4 fruit fly cellular contexts compared by ENCODE assay signal in genomic region chr3R:13992126-13992535, dm6.
TF ChIP-seq lines count a peak whose summit lies in the region.

No protein-coding gene starts in this region.

- no peak for TF ChIP-seq CTCF in whole organism, embryonic (GFP tag; optimal IDR thresholded peaks at IDR 0.05; lab: Kevin White, UChicago)

TF ChIP-seq in whole organism, embryonic, 481 proteins besides CTCF, POLR2A, EP300 and RAD21 (continues in another document):
- TF ChIP-seq gfzf (GFP tag; optimal IDR thresholded peaks at IDR 0.05; lab: Kevin White, UChicago) (no peak), ci (GFP tag; IDR thresholded peaks at IDR 0.05; lab: Robert Waterston, UW) (no peak), Pdp1 (GFP tag; optimal IDR thresholded peaks at IDR 0.05; lab: Kevin White, UChicago) (peak in 1 of 2 experiments; percentile 91), peb (GFP tag; IDR thresholded peaks at IDR 0.05; lab: Robert Waterston, UW) (no peak), Stat92E (GFP tag; optimal IDR thresholded peaks at IDR 0.05; lab: Kevin White, UChicago) (no peak), CG1024 (GFP tag; IDR thresholded peaks at IDR 0.05; lab: Robert Waterston, UW) (no peak), CG4360 (GFP tag; IDR thresholded peaks at IDR 0.05; lab: Robert Waterston, UW) (no peak), CG33213 (GFP tag; optimal IDR thresholded peaks at IDR 0.05; lab: Kevin White, UChicago) (no peak), Aef1 (GFP tag; IDR thresholded peaks at IDR 0.05; lab: Robert Waterston, UW) (no peak), ap (GFP tag; IDR thresholded peaks at IDR 0.05; lab: Robert Waterston, UW) (no peak), insv (GFP tag; optimal IDR thresholded peaks at IDR 0.05; lab: Kevin White, UChicago) (no peak), CG6175 (GFP tag; IDR thresholded peaks at IDR 0.05; lab: Robert Waterston, UW) (peak; percentile 31; the same call in 1 of the 3 replicates), BEAF-32 (GFP tag; optimal IDR thresholded peaks at IDR 0.05; lab: Kevin White, UChicago) (no peak), vvl (GFP tag; IDR thresholded peaks at IDR 0.05; lab: Robert Waterston, UW) (0 out of 2 replicates have a peak, but pooled peaks have one; percentile 29), sqz (GFP tag; optimal IDR thresholded peaks at IDR 0.05; lab: Kevin White, UChicago) (peak; percentile 58), dysf (GFP tag; IDR thresholded peaks at IDR 0.05; lab: Robert Waterston, UW) (no peak), Med (GFP tag; lab: Kevin White, UChicago) (peak; percentile 19), CG34224 (GFP tag; IDR thresholded peaks at IDR 0.05; lab: Robert Waterston, UW; ENCODE audit: partially characterized antibody) (no peak), caup (GFP tag; optimal IDR thresholded peaks at IDR 0.05; lab: Kevin White, UChicago; ENCODE audit: severe bottlenecking) (no peak), Tbp (GFP tag; optimal IDR thresholded peaks at IDR 0.05; lab: Kevin White, UChicago) (no peak), CG18011 (GFP tag; optimal IDR thresholded peaks at IDR 0.05; lab: Kevin White, UChicago) (no peak), CG10462 (GFP tag; optimal IDR thresholded peaks at IDR 0.05; lab: Kevin White, UChicago) (no peak), Drgx (GFP tag; IDR thresholded peaks at IDR 0.05; lab: Robert Waterston, UW) (peak; percentile 51)

TF ChIP-seq in whole organism, prepupa, 60 proteins besides CTCF, POLR2A, EP300 and RAD21:
- TF ChIP-seq net (GFP tag; optimal IDR thresholded peaks at IDR 0.05; lab: Kevin White, UChicago) (peak; percentile 39), Blimp-1 (GFP tag; optimal IDR thresholded peaks at IDR 0.05; lab: Kevin White, UChicago) (peak; percentile 37), CG6276 (GFP tag; optimal IDR thresholded peaks at IDR 0.05; lab: Kevin White, UChicago) (peak; percentile 71), CG6808 (GFP tag; optimal IDR thresholded peaks at IDR 0.05; lab: Kevin White, UChicago) (no peak), CG11902 (GFP tag; optimal IDR thresholded peaks at IDR 0.05; lab: Kevin White, UChicago) (no peak), CG15336 (GFP tag; IDR thresholded peaks at IDR 0.05; lab: Robert Waterston, UW) (peak; percentile 54; the same call in 1 of the 2 replicates), Lpt (GFP tag; optimal IDR thresholded peaks at IDR 0.05; lab: Kevin White, UChicago) (peak; percentile 29), CG16779 (tag; optimal IDR thresholded peaks at IDR 0.05; lab: Kevin White, UChicago) (no peak), CG8119 (GFP tag; IDR thresholded peaks at IDR 0.05; lab: Robert Waterston, UW) (peak; percentile 72), Eip93F (GFP tag; optimal IDR thresholded peaks at IDR 0.05; lab: Kevin White, UChicago) (peak; percentile 5), Eip78C (GFP tag; lab: Kevin White, UChicago) (peak; percentile 56), eg (GFP tag; IDR thresholded peaks at IDR 0.05; lab: Robert Waterston, UW) (peak; percentile 78), topi (GFP tag; optimal IDR thresholded peaks at IDR 0.05; lab: Kevin White, UChicago) (no peak), salr (GFP tag; optimal IDR thresholded peaks at IDR 0.05; lab: Kevin White, UChicago) (no peak), vri (GFP tag; optimal IDR thresholded peaks at IDR 0.05; lab: Kevin White, UChicago) (peak; percentile 76), CG6854 (GFP tag; optimal IDR thresholded peaks at IDR 0.05; lab: Kevin White, UChicago) (peak; percentile 73), CG3032 (tag; optimal IDR thresholded peaks at IDR 0.05; lab: Kevin White, UChicago) (no peak), CG6163 (GFP tag; IDR thresholded peaks at IDR 0.05; lab: Robert Waterston, UW) (peak; percentile 60; the same call in 2 of the 3 replicates), CG6792 (GFP tag; optimal IDR thresholded peaks at IDR 0.05; lab: Kevin White, UChicago) (no peak)

TF ChIP-seq in whole organism, pupa, 21 proteins besides CTCF, POLR2A, EP300 and RAD21:
- TF ChIP-seq fd96Ca (GFP tag; IDR thresholded peaks at IDR 0.05; lab: Robert Waterston, UW) (peak; percentile 55; the same call in 1 of the 3 replicates), EcR (GFP tag; optimal IDR thresholded peaks at IDR 0.05; lab: Kevin White, UChicago) (no peak), CG8301 (tag; optimal IDR thresholded peaks at IDR 0.05; lab: Kevin White, UChicago) (peak; percentile 2), CG4496 (GFP tag; IDR thresholded peaks at IDR 0.05; lab: Robert Waterston, UW) (peak; percentile 67; the same call in 2 of the 3 replicates), CG12605 (GFP tag; IDR thresholded peaks at IDR 0.05; lab: Robert Waterston, UW) (peak; percentile 77), CG13204 (GFP tag; optimal IDR thresholded peaks at IDR 0.05; lab: Kevin White, UChicago) (no peak), CG32121 (GFP tag; IDR thresholded peaks at IDR 0.05; lab: Robert Waterston, UW) (peak; percentile 65; the same call in 1 of the 2 replicates), Ets98B (GFP tag; IDR thresholded peaks at IDR 0.05; lab: Robert Waterston, UW) (peak; percentile 46), Snoo (tag; optimal IDR thresholded peaks at IDR 0.05; lab: Kevin White, UChicago) (peak; percentile 29), rn (GFP tag; IDR thresholded peaks at IDR 0.05; lab: Robert Waterston, UW) (0 out of 2 replicates have a peak, but pooled peaks have one; percentile 22)

TF ChIP-seq in whole organism, wandering third instar larva, 38 proteins besides CTCF, POLR2A, EP300 and RAD21:
- TF ChIP-seq pan (optimal IDR thresholded peaks at IDR 0.05; lab: Kevin White, UChicago), result no peak
- TF ChIP-seq jim (GFP tag; optimal IDR thresholded peaks at IDR 0.05; lab: Kevin White, UChicago), result peak; percentile 53
- no peak for TF ChIP-seq Hr78 (GFP tag; optimal IDR thresholded peaks at IDR 0.05; lab: Kevin White, UChicago)
- no peak for TF ChIP-seq GATAd (GFP tag; optimal IDR thresholded peaks at IDR 0.05; lab: Kevin White, UChicago)
- TF ChIP-seq Abd-B (GFP tag; optimal IDR thresholded peaks at IDR 0.05; lab: Kevin White, UChicago), result no peak
- no peak for TF ChIP-seq tai (GFP tag; optimal IDR thresholded peaks at IDR 0.05; lab: Kevin White, UChicago)

Comparison
In these comparisons a context has a peak if more than half of its experiments do, and no peak if none do; other contexts are left out.
1. Of the 7 proteins assayed by ChIP-seq in both whole organism, embryonic and whole organism, prepupa: peak only in whole organism, embryonic: none; only in whole organism, prepupa: Blimp-1, CG6854 and Lpt; in both: none; in neither: 4.